Fruit fly (Drosophila melanogaster) whole organism, prepupa: ENCODE measurements around the gene na.

ENCODE experiments used
- CG10669 ChIP-seq: fragments of 200-800 bp; sonication (Bioruptor generic); optimal IDR thresholded peaks from 3 replicates; lab custom pipeline; 2018; ENCODE audit warnings: missing biosample characterization, mild to moderate bottlenecking, missing genetic modification characterization, moderate library complexity
- CG11294 ChIP-seq: fragments of 200-800 bp; sonication (Bioruptor generic); IDR thresholded peaks from 2 replicates; pipeline ENCODE4 v1.3.6; 2022; ENCODE audit warnings: missing biosample characterization, missing genetic modification characterization
- CG11762 ChIP-seq: fragments of 200-800 bp; sonication (Bioruptor generic); optimal IDR thresholded peaks from 3 replicates; lab custom pipeline; 2016; ENCODE audit warnings: missing biosample characterization, missing genetic modification characterization; ENCODE audit not compliant: insufficient read depth
- CG11902 ChIP-seq: fragments of 200-800 bp; sonication (Bioruptor generic); optimal IDR thresholded peaks from 3 replicates; lab custom pipeline; 2016; ENCODE audit warnings: missing biosample characterization, missing genetic modification characterization
- CG15336 ChIP-seq: fragments of 200-800 bp; sonication (Bioruptor generic); IDR thresholded peaks from 2 replicates; pipeline ENCODE4 v1.3.6; 2022; ENCODE audit warnings: missing biosample characterization, missing genetic modification characterization
- CG1621 ChIP-seq: fragments of 200-800 bp; sonication (Bioruptor generic); optimal IDR thresholded peaks from 3 replicates; lab custom pipeline; 2018; ENCODE audit warnings: missing biosample characterization, mild to moderate bottlenecking, missing genetic modification characterization
- CG3032 ChIP-seq: fragments of 200-800 bp; optimal IDR thresholded peaks from 2 replicates; lab custom pipeline; 2019; ENCODE audit warnings: missing biosample characterization, mild to moderate bottlenecking, missing genetic modification characterization, moderate library complexity
- CG31627 ChIP-seq: fragments of 200-800 bp; sonication (Bioruptor generic); optimal IDR thresholded peaks from 3 replicates; lab custom pipeline; 2016; ENCODE audit warnings: missing biosample characterization, missing genetic modification characterization
- CG32006 ChIP-seq: fragments of 200-800 bp; sonication (Bioruptor generic); optimal IDR thresholded peaks from 3 replicates; lab custom pipeline; 2017; ENCODE audit warnings: missing biosample characterization, mild to moderate bottlenecking, missing genetic modification characterization
- CG34406 ChIP-seq: fragments of 200-800 bp; sonication (Bioruptor generic); optimal IDR thresholded peaks from 3 replicates; lab custom pipeline; 2016; ENCODE audit warnings: missing biosample characterization, missing genetic modification characterization
- CG3919 ChIP-seq: fragments of 200-800 bp; sonication (Bioruptor generic); optimal IDR thresholded peaks from 3 replicates; lab custom pipeline; 2016; ENCODE audit warnings: missing biosample characterization, missing genetic modification characterization
- CG6163 ChIP-seq: fragments of 200-800 bp; sonication (Bioruptor generic); IDR thresholded peaks from 3 replicates; pipeline ENCODE4 v1.3.6; 2022; ENCODE audit warnings: missing biosample characterization, missing genetic modification characterization
- CG6792 ChIP-seq: fragments of 200-800 bp; sonication (Bioruptor generic); optimal IDR thresholded peaks from 3 replicates; lab custom pipeline; 2016; ENCODE audit warnings: missing biosample characterization, missing genetic modification characterization
- CG6808 ChIP-seq: fragments of 200-800 bp; sonication (Bioruptor generic); optimal IDR thresholded peaks from 3 replicates; lab custom pipeline; 2017; ENCODE audit warnings: missing biosample characterization, missing genetic modification characterization, mild to moderate bottlenecking, moderate library complexity, missing genetic modification reagents
- CG6854 ChIP-seq: fragments of 200-800 bp; sonication (Bioruptor generic); optimal IDR thresholded peaks from 2 replicates; lab custom pipeline; 2017; ENCODE audit warnings: missing biosample characterization, mild to moderate bottlenecking, missing genetic modification characterization
- CG7368 ChIP-seq: fragments of 200-800 bp; sonication (Bioruptor generic); optimal IDR thresholded peaks from 3 replicates; lab custom pipeline; 2016; ENCODE audit warnings: missing biosample characterization, missing genetic modification characterization
- CG8119 ChIP-seq: fragments of 200-800 bp; sonication (Bioruptor generic); IDR thresholded peaks from 3 replicates; pipeline ENCODE4 v1.3.6; 2022; ENCODE audit warnings: missing biosample characterization, missing genetic modification characterization
- CG8319 ChIP-seq: fragments of 200-800 bp; sonication (Bioruptor generic); optimal IDR thresholded peaks from 3 replicates; lab custom pipeline; 2016; ENCODE audit warnings: missing biosample characterization, missing genetic modification characterization
- CG8632 ChIP-seq: fragments of 200-800 bp; sonication (Bioruptor generic); optimal IDR thresholded peaks from 3 replicates; lab custom pipeline; 2016; ENCODE audit warnings: missing biosample characterization, missing genetic modification characterization
- CG9139 ChIP-seq: fragments of 200-800 bp; sonication (Bioruptor generic); optimal IDR thresholded peaks from 3 replicates; lab custom pipeline; 2017; ENCODE audit warnings: missing biosample characterization, mild to moderate bottlenecking, missing genetic modification characterization
- Eip75B ChIP-seq: fragments of 200-800 bp; sonication (Bioruptor generic); optimal IDR thresholded peaks from 3 replicates; lab custom pipeline; 2016; ENCODE audit warnings: missing biosample characterization, missing genetic modification characterization
- Eip78C ChIP-seq: fragments of 200-800 bp; sonication (Bioruptor generic); peaks from one replicate; lab custom pipeline; 2016; ENCODE audit warnings: missing biosample characterization, missing genetic modification characterization
- Ets21C ChIP-seq: fragments of 200-800 bp; sonication (Bioruptor generic); optimal IDR thresholded peaks from 3 replicates; lab custom pipeline; 2016; ENCODE audit warnings: missing biosample characterization, missing genetic modification characterization
- Ets96B ChIP-seq: fragments of 200-800 bp; optimal IDR thresholded peaks from 2 replicates; lab custom pipeline; 2019; ENCODE audit warnings: missing biosample characterization, mild to moderate bottlenecking, missing genetic modification characterization, moderate library complexity
- Hr38 ChIP-seq: sonication (Bioruptor generic); optimal IDR thresholded peaks from 2 replicates; lab custom pipeline; 2016; ENCODE audit warnings: missing biosample characterization, missing genetic modification characterization
- Hr39 ChIP-seq: fragments of 200-800 bp; sonication (Bioruptor generic); optimal IDR thresholded peaks from 2 replicates; lab custom pipeline; 2016; ENCODE audit warnings: missing biosample characterization, missing genetic modification characterization
- Hr4 ChIP-seq: fragments of 200-800 bp; sonication (Bioruptor generic); optimal IDR thresholded peaks from 3 replicates; lab custom pipeline; 2016; ENCODE audit warnings: missing biosample characterization, missing genetic modification characterization
- Lpt ChIP-seq: fragments of 200-800 bp; sonication (Bioruptor generic); optimal IDR thresholded peaks from 3 replicates; lab custom pipeline; 2016; ENCODE audit warnings: missing biosample characterization, missing genetic modification characterization
- OdsH ChIP-seq: fragments of 200-800 bp; sonication (Bioruptor generic); optimal IDR thresholded peaks from 3 replicates; lab custom pipeline; 2016; ENCODE audit warnings: missing biosample characterization, missing genetic modification characterization
- Sox102F ChIP-seq: fragments of 200-800 bp; sonication (Bioruptor generic); optimal IDR thresholded peaks from 2 replicates; lab custom pipeline; 2016; ENCODE audit warnings: missing biosample characterization, mild to moderate bottlenecking, missing genetic modification characterization
- Sox14 ChIP-seq: fragments of 200-800 bp; sonication (Bioruptor generic); optimal IDR thresholded peaks from 3 replicates; lab custom pipeline; 2016; ENCODE audit warnings: missing biosample characterization, missing genetic modification characterization
- Sox15 ChIP-seq: fragments of 200-800 bp; sonication (Bioruptor generic); optimal IDR thresholded peaks from 3 replicates; lab custom pipeline; 2016; ENCODE audit warnings: missing biosample characterization, missing genetic modification characterization
- achi ChIP-seq: fragments of 200-800 bp; sonication (Bioruptor generic); optimal IDR thresholded peaks from 3 replicates; lab custom pipeline; 2016; ENCODE audit warnings: missing biosample characterization, missing genetic modification characterization
- dac ChIP-seq: fragments of 200-800 bp; sonication (Bioruptor generic); optimal IDR thresholded peaks from 2 replicates; lab custom pipeline; 2017; ENCODE audit warnings: missing biosample characterization, mild to moderate bottlenecking, missing genetic modification characterization
- dsx ChIP-seq: fragments of 200-800 bp; optimal IDR thresholded peaks from 3 replicates; lab custom pipeline; 2019; ENCODE audit warnings: missing biosample characterization, mild to moderate bottlenecking, missing genetic modification characterization, moderate library complexity; ENCODE audit not compliant: poor library complexity, severe bottlenecking
- eg ChIP-seq: fragments of 200-800 bp; sonication (Bioruptor generic); IDR thresholded peaks from 3 replicates; pipeline ENCODE4 v1.3.6; 2022; ENCODE audit warnings: missing biosample characterization, missing genetic modification characterization
- fd85E ChIP-seq: fragments of 200-800 bp; sonication (Bioruptor generic); optimal IDR thresholded peaks from 3 replicates; lab custom pipeline; 2016; ENCODE audit warnings: missing biosample characterization, missing genetic modification characterization
- fkh ChIP-seq: fragments of 200-800 bp; sonication (Bioruptor generic); optimal IDR thresholded peaks from 3 replicates; lab custom pipeline; 2017; ENCODE audit warnings: missing biosample characterization, mild to moderate bottlenecking, missing genetic modification characterization, moderate library complexity
- net ChIP-seq: fragments of 200-800 bp; sonication (Bioruptor generic); optimal IDR thresholded peaks from 3 replicates; lab custom pipeline; 2016; ENCODE audit warnings: missing biosample characterization, missing genetic modification characterization
- pdm3 ChIP-seq: fragments of 200-800 bp; sonication (Bioruptor generic); optimal IDR thresholded peaks from 3 replicates; lab custom pipeline; 2016; ENCODE audit warnings: missing biosample characterization, missing genetic modification characterization
- spab ChIP-seq: fragments of 200-800 bp; sonication (Bioruptor generic); optimal IDR thresholded peaks from 2 replicates; lab custom pipeline; 2017; ENCODE audit warnings: missing biosample characterization, mild to moderate bottlenecking, missing genetic modification characterization, missing genetic modification reagents
- ss ChIP-seq, 2 experiments: fragments of 200-800 bp; sonication (Bioruptor generic); optimal IDR thresholded peaks; 2 replicates in 1 of 2; 3 replicates in 1 of 2; lab custom pipeline; 2017 to 2018; ENCODE audit warnings: mild to moderate bottlenecking in 2 of 2, missing biosample characterization in 2 of 2, missing genetic modification characterization in 2 of 2, moderate library complexity in 1 of 2
- svp ChIP-seq: fragments of 200-800 bp; sonication (Bioruptor generic); peaks from one replicate; lab custom pipeline; 2016; ENCODE audit warnings: missing biosample characterization, missing genetic modification characterization
- topi ChIP-seq: fragments of 200-800 bp; sonication (Bioruptor generic); optimal IDR thresholded peaks from 3 replicates; lab custom pipeline; 2016; ENCODE audit warnings: missing biosample characterization, missing genetic modification characterization
- vri ChIP-seq: fragments of 200-800 bp; sonication (Bioruptor generic); optimal IDR thresholded peaks from 3 replicates; lab custom pipeline; 2016; ENCODE audit warnings: missing biosample characterization, mild to moderate bottlenecking, missing genetic modification characterization

Gene na

DNA sequence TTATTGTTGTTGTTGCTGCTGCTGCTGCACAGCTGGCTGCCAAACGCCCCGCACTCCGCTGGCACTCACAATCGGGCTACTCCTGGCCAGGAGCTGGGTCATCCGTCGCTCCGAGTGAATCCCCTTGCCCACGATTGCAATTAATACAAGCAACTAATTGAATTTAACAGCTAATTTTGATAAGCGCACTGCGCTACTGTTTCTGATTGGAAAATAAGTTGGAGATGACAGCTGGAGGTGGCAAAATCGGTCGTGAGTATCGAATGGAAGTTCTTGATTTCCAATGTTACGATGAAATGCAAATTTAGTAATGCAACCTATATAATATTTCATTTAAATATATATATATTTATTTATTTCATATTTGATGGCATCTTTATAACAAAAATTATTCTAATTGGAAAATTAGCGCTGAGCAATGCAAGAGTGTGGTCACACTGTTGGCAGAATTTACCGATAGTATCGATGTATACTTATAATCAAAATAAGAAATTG, 32.3 kb upstream of the na start, which contains the start of gene CG42271 (continued):
- peak; percentile 26 for TF ChIP-seq CG34406 (GFP tag; lab: Kevin White, UChicago)
- TF ChIP-seq Ets21C (GFP tag; lab: Kevin White, UChicago): no peak
- no peak for TF ChIP-seq CG7368 (GFP tag; lab: Kevin White, UChicago)
- TF ChIP-seq Ets96B (tag; lab: Kevin White, UChicago): no peak
- no peak for TF ChIP-seq ss (GFP tag; optimal IDR thresholded peaks at IDR 0.05; lab: Kevin White, UChicago)
- TF ChIP-seq CG3032: peak; percentile 15
- TF ChIP-seq svp (GFP tag; lab: Kevin White, UChicago): peak; percentile 67
- TF ChIP-seq CG1621 (tag; lab: Kevin White, UChicago): no peak
- no peak for TF ChIP-seq CG11762 (GFP tag; lab: Kevin White, UChicago)

DNA sequence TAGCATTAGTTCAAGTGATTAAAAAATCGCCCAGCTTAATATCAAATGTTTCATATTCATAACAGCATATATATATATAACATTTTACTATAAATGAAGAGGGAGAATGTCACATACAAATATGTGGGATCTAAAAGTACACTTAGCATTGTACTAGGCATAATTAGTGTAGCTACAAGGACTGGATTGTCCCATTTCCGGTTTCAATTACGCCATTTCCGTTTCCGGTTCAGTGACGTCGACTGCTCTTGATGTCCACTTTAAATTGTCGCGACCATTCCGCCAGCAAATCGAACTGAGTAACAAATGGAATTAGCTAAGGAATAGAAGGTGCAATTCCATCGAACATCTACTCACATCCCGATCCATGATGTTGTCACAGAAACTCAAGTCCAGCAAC, 31.7 kb upstream of the na start:
- peak; percentile 4 for TF ChIP-seq CG6854 (GFP tag; lab: Kevin White, UChicago)
- no peak for TF ChIP-seq CG11294 (GFP tag; lab: Robert Waterston, UW)
- no peak for TF ChIP-seq achi (GFP tag; lab: Kevin White, UChicago)
- TF ChIP-seq Sox15 (GFP tag; lab: Kevin White, UChicago): no peak
- no peak for TF ChIP-seq Ets21C (GFP tag; lab: Kevin White, UChicago)
- peak; percentile 13 for TF ChIP-seq Eip78C
- TF ChIP-seq CG9139 (GFP tag; lab: Kevin White, UChicago): no peak
- TF ChIP-seq CG3032: no peak

DNA sequence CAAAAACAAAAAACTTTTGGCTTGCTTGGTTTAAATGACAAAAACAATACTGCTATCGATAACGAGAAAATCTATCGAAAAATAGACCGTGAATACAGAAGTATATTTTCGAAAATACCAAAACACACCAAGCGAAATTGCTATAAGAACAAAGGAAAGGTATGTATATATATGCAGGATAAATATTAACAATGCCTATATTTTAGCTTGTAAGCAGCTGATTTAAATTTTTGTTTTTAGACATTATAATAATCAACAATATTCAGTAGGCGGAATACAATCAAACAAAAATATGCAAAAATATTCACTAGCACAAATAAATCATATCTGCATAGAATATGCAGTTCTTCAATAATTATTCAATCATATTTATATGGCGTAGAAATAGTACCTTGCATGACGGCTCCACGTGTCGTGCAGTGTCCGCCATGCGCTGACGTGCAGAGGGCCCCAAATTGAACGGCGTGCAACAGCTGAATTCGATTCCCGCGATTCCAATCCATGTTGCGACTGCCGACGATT, 28.2 kb upstream of the na start, which contains the start of the genes Fbxl4 and Dus2:
Gene Fbxl4 (minus strand): TSS at position 51 of the 522 bp plus-strand sequence.
Gene Dus2 (plus strand): TSS at position 116 of the 522 bp plus-strand sequence.
- TF ChIP-seq CG31627 (GFP tag; lab: Kevin White, UChicago) (peak; percentile 94), fkh (no peak), CG1621 (tag; lab: Kevin White, UChicago) (peak; percentile 76), CG3919 (GFP tag; lab: Kevin White, UChicago) (peak; percentile 92), CG8119 (GFP tag; lab: Robert Waterston, UW) (peak; percentile 85), OdsH (GFP tag; lab: Kevin White, UChicago) (peak; percentile 91), CG32006 (peak; percentile 90), svp (GFP tag; lab: Kevin White, UChicago) (peak; percentile 96), CG15336 (peak; percentile 85), Sox102F (GFP tag; lab: Kevin White, UChicago) (peak; percentile 86), spab (GFP tag; lab: Kevin White, UChicago) (peak; percentile 73), net (GFP tag; lab: Kevin White, UChicago) (peak; percentile 85), CG11902 (GFP tag; lab: Kevin White, UChicago) (peak; percentile 88), CG6163 (GFP tag; lab: Robert Waterston, UW) (peak; percentile 90), CG6792 (peak; percentile 84), Eip75B (GFP tag; lab: Kevin White, UChicago) (peak; percentile 92), Ets96B (tag; lab: Kevin White, UChicago) (peak; percentile 84), CG8319 (peak; percentile 87), Sox14 (peak; percentile 96), fd85E (GFP tag; lab: Kevin White, UChicago) (no peak), Ets21C (GFP tag; lab: Kevin White, UChicago) (peak; percentile 91), CG11762 (GFP tag; lab: Kevin White, UChicago) (peak; percentile 82), ss (GFP tag; optimal IDR thresholded peaks at IDR 0.05; lab: Kevin White, UChicago) (peak; percentile 67 to 82), Lpt (GFP tag; lab: Kevin White, UChicago) (peak; percentile 77), CG6808 (GFP tag; lab: Kevin White, UChicago) (peak; percentile 81), dac (GFP tag; lab: Kevin White, UChicago) (peak; percentile 84), vri (GFP tag; lab: Kevin White, UChicago) (no peak), Hr39 (GFP tag; lab: Kevin White, UChicago) (peak; percentile 94), topi (GFP tag; lab: Kevin White, UChicago) (peak; percentile 94), Sox15 (GFP tag; lab: Kevin White, UChicago) (peak; percentile 91), CG8632 (GFP tag; lab: Kevin White, UChicago) (peak; percentile 83), pdm3 (GFP tag; lab: Kevin White, UChicago) (peak; percentile 93), CG10669 (GFP tag; lab: Kevin White, UChicago) (peak; percentile 84), CG34406 (GFP tag; lab: Kevin White, UChicago) (peak; percentile 86), CG9139 (GFP tag; lab: Kevin White, UChicago) (peak; percentile 43), Hr4 (GFP tag; lab: Kevin White, UChicago) (peak; percentile 93), dsx (GFP tag; lab: Kevin White, UChicago) (peak; percentile 76), eg (GFP tag; lab: Robert Waterston, UW) (peak; percentile 89), Hr38 (GFP tag; lab: Kevin White, UChicago) (peak; percentile 47)
